Worm (Caenorhabditis elegans) whole organism, L2 larva: ENCODE results near the gene C48B4.6.

Experiments
- aly-2 ChIP-seq: fragments of 150-350 bp; optimal IDR thresholded peaks from 2 replicates; lab custom pipeline; 2014; ENCODE audit warnings: missing biosample characterization, missing genetic modification characterization
- ceh-16 ChIP-seq: fragments of 150-350 bp; optimal IDR thresholded peaks from 2 replicates; lab custom pipeline; 2014; ENCODE audit warnings: missing biosample characterization, missing genetic modification characterization
- ceh-82 ChIP-seq: fragments of 150-350 bp; optimal IDR thresholded peaks from 2 replicates; lab custom pipeline; 2014; ENCODE audit warnings: missing biosample characterization, missing genetic modification characterization
- elt-1 ChIP-seq: fragments of 150-350 bp; optimal IDR thresholded peaks from 2 replicates; lab custom pipeline; 2014; ENCODE audit warnings: missing biosample characterization, missing genetic modification characterization
- lin-13 ChIP-seq: fragments of 150-350 bp; optimal IDR thresholded peaks from 2 replicates; lab custom pipeline; 2014; ENCODE audit warnings: missing biosample characterization, missing genetic modification reagents, missing genetic modification characterization
- mbf-1 ChIP-seq: sonication (generic microtip); optimal IDR thresholded peaks from 2 replicates; lab custom pipeline; 2017; ENCODE audit warnings: missing biosample characterization, missing genetic modification characterization
- nhr-10 ChIP-seq: sonication (generic microtip); optimal IDR thresholded peaks from 2 replicates; lab custom pipeline; 2017; ENCODE audit warnings: missing biosample characterization, missing genetic modification characterization
- zag-1 ChIP-seq: fragments of 150-350 bp; optimal IDR thresholded peaks from 2 replicates; lab custom pipeline; 2014; ENCODE audit warnings: missing biosample characterization, missing genetic modification characterization

ce11 chrIII:9526851-9527250, 31.5 kb downstream of the C48B4.6 start, which contains the start of gene ZK1098.6:
- TF ChIP-seq aly-2 = no peak
- no peak for TF ChIP-seq mbf-1 (tag; lab: Kevin White, UChicago)
- no peak for TF ChIP-seq zag-1 (tag; lab: Kevin White, UChicago)
- TF ChIP-seq elt-1 (tag; lab: Kevin White, UChicago) = no peak
- no peak for TF ChIP-seq ceh-82 (tag; lab: Kevin White, UChicago)
- no peak for TF ChIP-seq nhr-10
- no peak for TF ChIP-seq ceh-16 (tag; lab: Kevin White, UChicago)
- no peak for TF ChIP-seq lin-13 (GFP tag; lab: Kevin White, UChicago)
